Fruit fly (Drosophila melanogaster) whole organism, embryonic: Measurements from ENCODE around the gene GatB.

Experiments used
- CG10274 ChIP-seq: fragments of 200-800 bp; sonication (Bioruptor generic); optimal IDR thresholded peaks from 3 replicates; lab custom pipeline; 2017; ENCODE audit warnings: missing biosample characterization, mild to moderate bottlenecking, missing genetic modification characterization
- CG10462 ChIP-seq: fragments of 200-800 bp; sonication (Bioruptor generic); optimal IDR thresholded peaks from 2 replicates; lab custom pipeline; 2016; ENCODE audit warnings: missing biosample characterization, missing genetic modification characterization
- CG10543 ChIP-seq: fragments of 200-800 bp; sonication (Bioruptor generic); optimal IDR thresholded peaks from 3 replicates; lab custom pipeline; 2017; ENCODE audit warnings: missing biosample characterization, mild to moderate bottlenecking, missing genetic modification characterization, moderate library complexity
- CG11696 ChIP-seq: fragments of 200-800 bp; sonication (Bioruptor generic); IDR thresholded peaks from 2 replicates; pipeline ENCODE4 v1.3.6; 2022; ENCODE audit warnings: missing biosample characterization, missing genetic modification characterization
- CG12391 ChIP-seq: fragments of 200-800 bp; sonication (Bioruptor generic); optimal IDR thresholded peaks from 3 replicates; lab custom pipeline; 2018; ENCODE audit warnings: missing biosample characterization, mild to moderate bottlenecking, missing genetic modification characterization, moderate library complexity
- CG14667 ChIP-seq: fragments of 200-800 bp; sonication (Bioruptor generic); IDR thresholded peaks from 2 replicates; pipeline ENCODE4 v1.3.6; 2022; ENCODE audit warnings: missing biosample characterization, missing genetic modification characterization
- CG15514 ChIP-seq: fragments of 200-800 bp; sonication (Bioruptor generic); optimal IDR thresholded peaks from 3 replicates; lab custom pipeline; 2017; ENCODE audit warnings: missing biosample characterization, missing genetic modification characterization, mild to moderate bottlenecking, moderate library complexity, missing genetic modification reagents
- CG1602 ChIP-seq: fragments of 200-800 bp; sonication (Bioruptor generic); optimal IDR thresholded peaks from 3 replicates; lab custom pipeline; 2016; ENCODE audit warnings: missing biosample characterization, missing genetic modification characterization
- CG1647 ChIP-seq: fragments of 200-800 bp; sonication (Bioruptor generic); optimal IDR thresholded peaks from 3 replicates; lab custom pipeline; 2016; ENCODE audit warnings: missing biosample characterization, missing genetic modification characterization
- CG16813 ChIP-seq: fragments of 200-800 bp; sonication (Bioruptor generic); IDR thresholded peaks from 3 replicates; pipeline ENCODE4 v1.3.6; 2022; ENCODE audit warnings: missing biosample characterization, missing genetic modification characterization; ENCODE audit not compliant: partially characterized antibody
- CG16863 ChIP-seq: fragments of 200-800 bp; sonication (Bioruptor generic); optimal IDR thresholded peaks from 3 replicates; lab custom pipeline; 2016; ENCODE audit warnings: missing biosample characterization, missing genetic modification characterization
- CG17829 ChIP-seq: fragments of 200-800 bp; optimal IDR thresholded peaks from 2 replicates; lab custom pipeline; 2019; ENCODE audit warnings: missing biosample characterization, mild to moderate bottlenecking, missing genetic modification characterization, moderate library complexity
- CG17912 ChIP-seq: fragments of 200-800 bp; sonication (Bioruptor generic); optimal IDR thresholded peaks from 2 replicates; lab custom pipeline; 2018; ENCODE audit warnings: missing biosample characterization, mild to moderate bottlenecking, missing genetic modification characterization
- CG18476 ChIP-seq: fragments of 200-800 bp; sonication (Bioruptor generic); optimal IDR thresholded peaks from 2 replicates; lab custom pipeline; 2016; ENCODE audit warnings: missing biosample characterization, mild to moderate bottlenecking, missing genetic modification characterization
- CG18599 ChIP-seq: fragments of 200-800 bp; sonication (Bioruptor generic); optimal IDR thresholded peaks from 3 replicates; lab custom pipeline; 2017; ENCODE audit warnings: missing biosample characterization, missing genetic modification characterization, mild to moderate bottlenecking, moderate library complexity, missing genetic modification reagents
- CG2116 ChIP-seq: fragments of 200-800 bp; sonication (Bioruptor generic); optimal IDR thresholded peaks from 3 replicates; lab custom pipeline; 2018; ENCODE audit warnings: missing biosample characterization, mild to moderate bottlenecking, missing genetic modification characterization
- CG4282 ChIP-seq: fragments of 200-800 bp; sonication (Bioruptor generic); optimal IDR thresholded peaks from 2 replicates; lab custom pipeline; 2016; ENCODE audit warnings: missing biosample characterization, missing genetic modification characterization
- CG43689 ChIP-seq: fragments of 200-800 bp; sonication (Bioruptor generic); IDR thresholded peaks from 2 replicates; pipeline ENCODE4 v1.3.6; 2022; ENCODE audit warnings: missing biosample characterization, missing genetic modification characterization
- CG4707 ChIP-seq: fragments of 200-800 bp; sonication (Bioruptor generic); optimal IDR thresholded peaks from 2 replicates; lab custom pipeline; 2018; ENCODE audit warnings: missing biosample characterization, mild to moderate bottlenecking, missing genetic modification characterization, moderate library complexity
- CG6689 ChIP-seq: fragments of 200-800 bp; sonication (Bioruptor generic); IDR thresholded peaks from 2 replicates; pipeline ENCODE4 v1.3.6; 2022; ENCODE audit warnings: missing biosample characterization, missing genetic modification characterization
- CG6813 ChIP-seq: fragments of 200-800 bp; sonication (Bioruptor generic); optimal IDR thresholded peaks from 2 replicates; lab custom pipeline; 2017; ENCODE audit warnings: missing biosample characterization, missing genetic modification characterization, mild to moderate bottlenecking, moderate library complexity, missing genetic modification reagents
- CG8924 ChIP-seq: fragments of 200-800 bp; optimal IDR thresholded peaks from 3 replicates; lab custom pipeline; 2019; ENCODE audit warnings: missing biosample characterization, mild to moderate bottlenecking, missing genetic modification characterization, moderate library complexity
- CHES-1-like ChIP-seq: fragments of 200-800 bp; sonication (Bioruptor generic); optimal IDR thresholded peaks from 2 replicates; lab custom pipeline; 2016; ENCODE audit warnings: missing biosample characterization, missing genetic modification characterization
- Camta ChIP-seq: fragments of 200-800 bp; sonication (Bioruptor generic); optimal IDR thresholded peaks from 2 replicates; lab custom pipeline; 2016; ENCODE audit warnings: missing biosample characterization, missing genetic modification characterization
- CrebB ChIP-seq: fragments of 200-800 bp; sonication (Bioruptor generic); optimal IDR thresholded peaks from 3 replicates; lab custom pipeline; 2018; ENCODE audit warnings: missing biosample characterization, mild to moderate bottlenecking, missing genetic modification characterization
- Dad ChIP-seq: fragments of 200-800 bp; sonication (Bioruptor generic); optimal IDR thresholded peaks from 3 replicates; lab custom pipeline; 2016; ENCODE audit warnings: missing biosample characterization, missing genetic modification characterization
- Elba2 ChIP-seq: fragments of 200-800 bp; sonication (Bioruptor generic); optimal IDR thresholded peaks from 3 replicates; lab custom pipeline; 2016; ENCODE audit warnings: missing biosample characterization, missing genetic modification characterization
- NK7.1 ChIP-seq: fragments of 200-800 bp; sonication (Bioruptor generic); optimal IDR thresholded peaks from 3 replicates; lab custom pipeline; 2016; ENCODE audit warnings: missing biosample characterization, missing genetic modification characterization
- Nf-YC ChIP-seq: fragments of 200-800 bp; optimal IDR thresholded peaks from 3 replicates; lab custom pipeline; 2019; ENCODE audit warnings: missing biosample characterization, mild to moderate bottlenecking, missing genetic modification characterization, moderate library complexity
- NfI ChIP-seq: fragments of 200-800 bp; sonication (Bioruptor generic); optimal IDR thresholded peaks from 3 replicates; lab custom pipeline; 2018; ENCODE audit warnings: missing biosample characterization, mild to moderate bottlenecking, missing genetic modification characterization, moderate library complexity
- Opbp ChIP-seq: fragments of 200-800 bp; sonication (Bioruptor generic); IDR thresholded peaks from 3 replicates; pipeline ENCODE4 v1.3.6; 2022; ENCODE audit warnings: missing biosample characterization, missing genetic modification characterization; ENCODE audit not compliant: partially characterized antibody
- Ptx1 ChIP-seq: fragments of 200-800 bp; sonication (Bioruptor generic); IDR thresholded peaks from 2 replicates; pipeline ENCODE4 v1.3.6; 2022; ENCODE audit warnings: missing biosample characterization, missing genetic modification characterization
- Ssrp ChIP-seq: fragments of 200-800 bp; sonication (Bioruptor generic); optimal IDR thresholded peaks from 2 replicates; lab custom pipeline; 2018; ENCODE audit warnings: missing biosample characterization, mild to moderate bottlenecking, missing genetic modification characterization, moderate library complexity
- Stat92E ChIP-seq, 3 experiments: fragments of >200 bp in 2 of 3; fragments of 200-800 bp in 1 of 3; sonication (Bioruptor generic) in 1 of 3; optimal IDR thresholded peaks; 2 replicates each; lab custom pipeline; 2017 to 2019; ENCODE audit warnings: missing biosample characterization in 3 of 3, missing genetic modification characterization in 3 of 3, mild to moderate bottlenecking in 1 of 3, moderate library complexity in 1 of 3
- br ChIP-seq: fragments of >200 bp; optimal IDR thresholded peaks from 2 replicates; lab custom pipeline; 2017
- bsh ChIP-seq, 2 experiments: fragments of 200-800 bp; sonication (Bioruptor generic); optimal IDR thresholded peaks; 2 replicates each; lab custom pipeline; 2017 to 2018; ENCODE audit warnings: mild to moderate bottlenecking in 2 of 2, missing biosample characterization in 2 of 2, missing genetic modification characterization in 2 of 2, moderate library complexity in 1 of 2
- btn ChIP-seq: fragments of 200-800 bp; sonication (Bioruptor generic); optimal IDR thresholded peaks from 2 replicates; lab custom pipeline; 2016; ENCODE audit warnings: missing biosample characterization, missing genetic modification characterization
- esg ChIP-seq: fragments of 200-800 bp; sonication (Bioruptor generic); conservative IDR thresholded peaks from 2 replicates; pipeline ENCODE4 v1.3.6; 2022; ENCODE audit warnings: missing biosample characterization, missing genetic modification characterization
- exex ChIP-seq: fragments of 200-800 bp; sonication (Bioruptor generic); optimal IDR thresholded peaks from 4 replicates; lab custom pipeline; 2018; ENCODE audit warnings: missing biosample characterization, mild to moderate bottlenecking, missing genetic modification characterization, moderate library complexity
- her ChIP-seq: fragments of 200-800 bp; sonication (Bioruptor generic); optimal IDR thresholded peaks from 2 replicates; lab custom pipeline; 2016; ENCODE audit warnings: missing biosample characterization, missing genetic modification characterization
- inv ChIP-seq: fragments of 200-800 bp; sonication (Bioruptor generic); IDR thresholded peaks from 2 replicates; pipeline ENCODE4 v1.3.6; 2022; ENCODE audit warnings: missing biosample characterization, missing genetic modification characterization; ENCODE audit not compliant: partially characterized antibody
- kni ChIP-seq: fragments of 200-800 bp; sonication (Bioruptor generic); optimal IDR thresholded peaks from 3 replicates; lab custom pipeline; 2017; ENCODE audit warnings: mild to moderate bottlenecking, missing biosample characterization, missing genetic modification reagents, missing genetic modification characterization
- pfk ChIP-seq: fragments of 200-800 bp; sonication (Bioruptor generic); optimal IDR thresholded peaks from 2 replicates; lab custom pipeline; 2018; ENCODE audit warnings: missing biosample characterization, mild to moderate bottlenecking, missing genetic modification characterization, moderate library complexity
- psq ChIP-seq: fragments of 200-800 bp; sonication (Bioruptor generic); optimal IDR thresholded peaks from 2 replicates; lab custom pipeline; 2017; ENCODE audit warnings: missing biosample characterization, missing genetic modification characterization
- slou ChIP-seq: fragments of 200-800 bp; sonication (Bioruptor generic); optimal IDR thresholded peaks from 3 replicates; lab custom pipeline; 2016; ENCODE audit warnings: missing biosample characterization, missing genetic modification characterization
- toy ChIP-seq: fragments of 200-800 bp; sonication (Bioruptor generic); IDR thresholded peaks from 2 replicates; pipeline ENCODE4 v1.3.6; 2022; ENCODE audit warnings: missing biosample characterization, missing genetic modification characterization
- trh ChIP-seq: fragments of 200-800 bp; sonication (Bioruptor generic); optimal IDR thresholded peaks from 2 replicates; lab custom pipeline; 2016; ENCODE audit warnings: missing biosample characterization, missing genetic modification characterization
- tup ChIP-seq: fragments of 200-800 bp; sonication (Bioruptor generic); optimal IDR thresholded peaks from 2 replicates; lab custom pipeline; 2016; ENCODE audit warnings: missing biosample characterization, mild to moderate bottlenecking, missing genetic modification characterization, moderate library complexity
- unc-4 ChIP-seq: fragments of 200-800 bp; sonication (Bioruptor generic); IDR thresholded peaks from 2 replicates; pipeline ENCODE4 v1.3.6; 2022; ENCODE audit warnings: missing biosample characterization, missing genetic modification characterization; ENCODE audit not compliant: partially characterized antibody
- zen2 ChIP-seq: fragments of 200-800 bp; sonication (Bioruptor generic); IDR thresholded peaks from 3 replicates; pipeline ENCODE4 v1.3.6; 2022; ENCODE audit warnings: missing biosample characterization, missing genetic modification characterization; ENCODE audit not compliant: partially characterized antibody

The GatB gene

DNA sequence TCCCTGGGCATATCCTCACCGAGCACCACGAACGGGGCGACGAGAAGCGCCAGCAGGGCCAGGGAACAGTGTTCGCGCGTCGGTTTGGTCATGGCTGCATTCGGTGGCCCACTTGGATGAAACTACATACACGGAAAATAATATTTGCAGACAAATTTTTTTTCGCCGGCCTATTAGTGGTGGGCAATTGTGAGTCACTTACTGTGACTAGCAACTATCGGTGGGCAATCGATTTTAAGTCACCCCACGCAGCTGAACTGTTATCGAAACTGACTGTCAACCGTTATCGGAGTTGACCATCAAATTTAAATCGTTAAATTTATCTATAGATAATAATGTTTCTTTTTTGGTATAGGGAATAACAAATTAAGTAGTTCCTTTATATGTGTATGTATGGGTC is 39.3 kb upstream of the GatB start, which contains the start of gene CG5510 (continued):
- TF ChIP-seq tup (GFP tag; lab: Kevin White, UChicago) (no peak), CG1647 (GFP tag; lab: Kevin White, UChicago) (no peak), Stat92E (GFP tag; optimal IDR thresholded peaks at IDR 0.05; lab: Kevin White, UChicago) (peak in 1 of 3 experiments; percentile 42), CG10274 (GFP tag; lab: Kevin White, UChicago) (no peak), NK7.1 (GFP tag; lab: Kevin White, UChicago) (peak; percentile 18), pfk (GFP tag; lab: Kevin White, UChicago) (peak; percentile 7), CG18599 (GFP tag; lab: Kevin White, UChicago) (no peak), Elba2 (peak; percentile 33), kni (GFP tag; lab: Kevin White, UChicago) (no peak), CG12391 (tag; lab: Kevin White, UChicago) (peak; percentile 45), Dad (GFP tag; lab: Kevin White, UChicago) (peak; percentile 69), CG10462 (GFP tag; lab: Kevin White, UChicago) (no peak), CG8924 (tag; lab: Kevin White, UChicago) (peak; percentile 2), CG17829 (tag; lab: Kevin White, UChicago) (peak; percentile 71), exex (tag; lab: Kevin White, UChicago) (no peak), CrebB (tag; lab: Kevin White, UChicago) (peak; percentile 55), CG1602 (GFP tag; lab: Kevin White, UChicago) (peak; percentile 20), CHES-1-like (peak; percentile 70), CG4707 (no peak), Ssrp (tag; lab: Kevin White, UChicago) (no peak), br (lab: Kevin White, UChicago) (no peak), CG15514 (peak; percentile 88), esg (GFP tag; lab: Robert Waterston, UW) (no peak), zen2 (peak; percentile 97), trh (no peak), NfI (GFP tag; lab: Kevin White, UChicago) (peak; percentile 27), CG6689 (GFP tag; lab: Robert Waterston, UW) (no peak), CG6813 (peak; percentile 22), bsh (GFP tag; optimal IDR thresholded peaks at IDR 0.05; lab: Kevin White, UChicago) (peak in 1 of 2 experiments; percentile 45), psq (GFP tag; lab: Kevin White, UChicago) (no peak), unc-4 (GFP tag; lab: Robert Waterston, UW) (peak; percentile 98), her (GFP tag; lab: Kevin White, UChicago) (peak; percentile 26), toy (GFP tag; lab: Robert Waterston, UW) (no peak), CG17912 (GFP tag; lab: Kevin White, UChicago) (no peak), slou (no peak), CG16863 (GFP tag; lab: Kevin White, UChicago) (no peak), Nf-YC (tag; lab: Kevin White, UChicago) (peak; percentile 61), Opbp (GFP tag; lab: Robert Waterston, UW) (peak; percentile 97), CG4282 (no peak), CG43689 (GFP tag; lab: Robert Waterston, UW) (no peak), CG11696 (GFP tag; lab: Robert Waterston, UW) (no peak), inv (GFP tag; lab: Robert Waterston, UW) (peak; percentile 95), btn (GFP tag; lab: Kevin White, UChicago) (no peak), CG10543 (GFP tag; lab: Kevin White, UChicago) (peak; percentile 34), CG16813 (peak; percentile 98), Ptx1 (peak; percentile 48; the same call in 1 of the 2 replicates), Camta (GFP tag; lab: Kevin White, UChicago) (peak; percentile 58), CG2116 (peak; percentile 94), CG18476 (GFP tag; lab: Kevin White, UChicago) (peak; percentile 33), CG14667 (GFP tag; lab: Robert Waterston, UW) (no peak)
